Worm (Caenorhabditis elegans): ENCODE results near the gene mxl-3.

Gene mxl-3

DNA sequence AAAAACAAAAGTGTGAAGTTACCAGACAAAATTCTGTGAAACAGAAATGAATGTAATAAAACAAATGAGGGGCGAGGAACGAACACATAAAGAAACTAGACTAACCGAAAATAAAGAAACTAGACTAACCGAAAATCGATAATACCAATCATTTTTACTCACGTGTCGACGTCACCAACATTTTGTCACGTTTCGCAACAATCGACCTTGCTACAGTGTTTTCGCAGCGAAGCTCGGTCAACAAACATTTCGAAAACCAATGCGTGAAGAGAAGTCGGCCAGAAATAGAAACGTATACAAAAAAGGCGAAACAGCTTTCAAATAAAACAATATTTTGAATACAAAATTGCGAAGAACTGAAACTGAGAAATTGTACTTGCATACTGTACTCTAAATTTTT lies 16.4 kb upstream of the mxl-3 start:
- TF ChIP-seq pha-4 (tag; optimal IDR thresholded peaks at IDR 0.05) (peak; percentile 55), lin-39 (tag; optimal IDR thresholded peaks at IDR 0.05) (no peak)

DNA sequence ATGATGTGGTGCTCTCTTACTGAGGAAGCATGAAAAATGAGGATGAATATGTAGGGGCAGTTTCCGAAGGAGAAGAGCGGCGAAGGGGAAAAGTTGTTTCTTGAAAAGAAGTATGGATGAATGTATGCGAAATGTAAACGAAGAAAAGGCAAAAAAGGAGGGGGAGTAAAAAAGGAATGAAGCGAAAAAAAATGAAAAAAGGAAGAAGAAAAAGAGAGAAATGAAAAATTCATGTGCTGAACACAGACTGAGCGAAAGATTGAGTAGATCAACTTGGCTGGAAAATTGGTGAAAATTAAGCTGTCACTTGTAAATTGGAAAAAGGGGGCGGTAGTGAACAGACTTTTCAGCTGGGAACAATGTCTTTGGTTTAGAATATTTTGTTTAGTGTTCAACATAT lies 14.3 kb upstream of the mxl-3 start, which contains the start of gene C49F8.1:
C49F8.1 (minus strand) TSS at position 101 of the 400 bp plus-strand sequence.
- no peak for TF ChIP-seq ama-1 (optimal IDR thresholded peaks at IDR 0.05)
- no peak for TF ChIP-seq lsy-12 (tag; optimal IDR thresholded peaks at IDR 0.05)
- TF ChIP-seq hmg-11 (tag; optimal IDR thresholded peaks at IDR 0.05) = no peak
- TF ChIP-seq pqm-1 (tag; optimal IDR thresholded peaks at IDR 0.05) = no peak
- no peak for TF ChIP-seq ceh-82 (tag; optimal IDR thresholded peaks at IDR 0.05)
- TF ChIP-seq ceh-16 (tag; optimal IDR thresholded peaks at IDR 0.05) = no peak
- no peak for TF ChIP-seq lin-39 (tag; optimal IDR thresholded peaks at IDR 0.05)
- TF ChIP-seq ztf-11 (tag; optimal IDR thresholded peaks at IDR 0.05) = no peak
- TF ChIP-seq nhr-43 (tag; optimal IDR thresholded peaks at IDR 0.05; ENCODE audit: poor library complexity, severe bottlenecking) = no peak
- TF ChIP-seq unc-39 (tag; optimal IDR thresholded peaks at IDR 0.05) = no peak
- TF ChIP-seq nhr-23 (tag; optimal IDR thresholded peaks at IDR 0.05) = no peak
- TF ChIP-seq zag-1 (tag; optimal IDR thresholded peaks at IDR 0.05) = no peak
- TF ChIP-seq nhr-237 (tag; optimal IDR thresholded peaks at IDR 0.05) = no peak
- no peak for TF ChIP-seq aly-2 (tag; optimal IDR thresholded peaks at IDR 0.05)
- TF ChIP-seq nhr-25 (tag; optimal IDR thresholded peaks at IDR 0.05) = no peak
- no peak for TF ChIP-seq sea-2 (GFP tag; optimal IDR thresholded peaks at IDR 0.05)
- no peak for TF ChIP-seq ztf-4 (tag; optimal IDR thresholded peaks at IDR 0.05)
- TF ChIP-seq nhr-28 (tag; optimal IDR thresholded peaks at IDR 0.05) = no peak

DNA sequence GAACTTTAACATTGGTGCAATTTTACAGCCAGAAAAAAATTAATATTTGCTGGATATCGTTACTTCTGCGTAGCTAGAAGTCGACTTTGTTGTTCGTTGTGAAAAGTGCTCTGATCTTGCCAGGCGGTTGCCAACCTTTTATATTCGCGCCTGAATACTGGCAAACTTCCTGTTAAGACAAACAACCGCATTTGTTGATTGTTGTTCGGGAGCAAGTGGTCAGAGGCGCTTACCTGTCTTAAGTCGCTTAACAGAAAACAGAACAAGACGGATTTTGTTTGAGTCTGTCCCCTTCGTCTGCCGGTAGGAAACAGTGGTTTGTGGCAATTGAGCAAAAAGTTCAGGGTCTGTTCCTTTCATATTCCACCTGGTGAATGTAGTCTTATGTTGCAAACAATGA lies 11.9 kb upstream of the mxl-3 start, which contains the start of gene C49F8.15:
C49F8.15 (minus strand) TSS at position 101 of the 400 bp plus-strand sequence.
- TF ChIP-seq elt-1 (tag; optimal IDR thresholded peaks at IDR 0.05) = no peak
- TF ChIP-seq nhr-25 (tag; optimal IDR thresholded peaks at IDR 0.05) = no peak
- no peak for TF ChIP-seq fkh-2 (tag; optimal IDR thresholded peaks at IDR 0.05)

DNA sequence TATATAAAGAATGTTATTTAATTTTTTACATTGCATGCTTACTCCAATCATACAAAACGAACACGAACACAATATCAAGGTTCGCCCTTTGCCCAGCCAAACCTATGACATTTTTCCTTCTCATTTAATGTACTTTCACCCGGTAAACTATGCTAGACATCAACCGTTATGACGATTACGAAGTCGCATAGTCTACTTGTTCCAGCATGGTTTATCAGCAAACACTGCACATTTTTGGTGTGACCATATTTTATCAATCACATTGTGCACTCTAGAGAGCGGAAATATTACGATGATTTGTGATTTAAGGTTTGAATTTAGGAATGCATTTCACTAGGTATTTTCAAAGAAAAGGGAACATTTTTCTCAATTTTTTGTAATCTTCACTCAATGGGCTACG lies 10.0 kb upstream of the mxl-3 start:
- TF ChIP-seq pqm-1 (tag; optimal IDR thresholded peaks at IDR 0.05) (peak; percentile 98), lin-15B (tag; optimal IDR thresholded peaks at IDR 0.05) (no peak), elt-2 (tag; optimal IDR thresholded peaks at IDR 0.05) (peak; percentile 93), pha-4 (tag; optimal IDR thresholded peaks at IDR 0.05) (peak; percentile 55)

DNA sequence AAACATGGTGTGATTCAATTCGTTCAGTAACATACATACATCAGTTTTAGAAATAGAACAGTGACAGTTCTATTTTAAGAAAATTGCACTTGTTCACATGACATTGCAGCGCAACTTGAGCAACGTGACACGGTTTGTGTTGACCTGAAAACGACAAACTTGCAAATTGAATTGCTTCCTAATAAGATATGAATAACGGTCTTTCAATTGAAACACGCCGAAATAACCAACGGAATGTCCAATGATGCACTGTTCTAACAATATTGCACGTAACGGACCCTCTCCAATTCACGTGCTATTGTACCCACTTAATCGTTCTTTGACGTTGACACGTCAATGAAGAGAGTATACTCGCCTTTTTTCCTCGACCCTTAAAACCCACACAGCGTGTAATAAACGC lies 9.2 kb upstream of the mxl-3 start:
- TF ChIP-seq nhr-12 (tag; optimal IDR thresholded peaks at IDR 0.05) (no peak), ceh-16 (tag; optimal IDR thresholded peaks at IDR 0.05) (no peak), ztf-11 (tag; optimal IDR thresholded peaks at IDR 0.05) (no peak), nhr-237 (tag; optimal IDR thresholded peaks at IDR 0.05) (no peak), nfya-1 (tag; optimal IDR thresholded peaks at IDR 0.05; ENCODE audit: insufficient read depth) (no peak), sea-2 (GFP tag; optimal IDR thresholded peaks at IDR 0.05) (no peak), fkh-2 (tag; optimal IDR thresholded peaks at IDR 0.05) (no peak), elt-2 (tag; optimal IDR thresholded peaks at IDR 0.05) (peak; percentile 67), nhr-23 (tag; optimal IDR thresholded peaks at IDR 0.05) (no peak), mml-1 (tag; optimal IDR thresholded peaks at IDR 0.05) (peak; percentile 78), snpc-4 (tag; optimal IDR thresholded peaks at IDR 0.05) (no peak), pqm-1 (tag; optimal IDR thresholded peaks at IDR 0.05) (peak; percentile 80), eor-1 (tag; optimal IDR thresholded peaks at IDR 0.05) (no peak), ceh-82 (tag; optimal IDR thresholded peaks at IDR 0.05) (no peak), nhr-25 (tag; optimal IDR thresholded peaks at IDR 0.05) (peak; percentile 12), pha-4 (tag; optimal IDR thresholded peaks at IDR 0.05) (peak; percentile 47), nhr-76 (tag; optimal IDR thresholded peaks at IDR 0.05) (no peak), nhr-43 (tag; optimal IDR thresholded peaks at IDR 0.05; ENCODE audit: poor library complexity, severe bottlenecking) (peak; percentile 22), nhr-67 (tag; optimal IDR thresholded peaks at IDR 0.05) (no peak), skn-1 (tag; optimal IDR thresholded peaks at IDR 0.05) (no peak), ama-1 (optimal IDR thresholded peaks at IDR 0.05) (no peak), ztf-4 (tag; optimal IDR thresholded peaks at IDR 0.05) (no peak), jun-1 (tag; optimal IDR thresholded peaks at IDR 0.05) (no peak), egl-27 (tag; optimal IDR thresholded peaks at IDR 0.05) (peak; percentile 19), nhr-77 (tag; optimal IDR thresholded peaks at IDR 0.05) (no peak), lin-39 (tag; optimal IDR thresholded peaks at IDR 0.05) (no peak), ceh-9 (tag; optimal IDR thresholded peaks at IDR 0.05) (no peak), zag-1 (tag; optimal IDR thresholded peaks at IDR 0.05) (no peak)
